Worm (Caenorhabditis elegans) whole organism, L1 larva: Measurements from ENCODE around the gene Y6G8.2.
"Not testable (repeated sequence)": the region's sequence is repeated elsewhere in the genome, so short reads cannot be mapped to it uniquely, and the experiment has no call there.

Source experiments
- C04F5.9 ChIP-seq: sonication (generic microtip); optimal IDR thresholded peaks from 2 replicates; lab custom pipeline; 2016; ENCODE audit warnings: missing genetic modification characterization, missing compliant biosample characterization
- C16A3.4 ChIP-seq: fragments of 150-350 bp; optimal IDR thresholded peaks from 2 replicates; lab custom pipeline; 2014; ENCODE audit warnings: missing biosample characterization, missing genetic modification characterization
- C34B4.2 ChIP-seq: sonication (generic microtip); optimal IDR thresholded peaks from 2 replicates; lab custom pipeline; 2017; ENCODE audit warnings: mild to moderate bottlenecking, missing genetic modification characterization, missing compliant biosample characterization
- F16B12.6 ChIP-seq: fragments of 150-350 bp; optimal IDR thresholded peaks from 2 replicates; lab custom pipeline; 2014; ENCODE audit warnings: missing biosample characterization, missing genetic modification characterization
- Y116A8C.19 ChIP-seq: sonication (generic microtip); optimal IDR thresholded peaks from 2 replicates; lab custom pipeline; 2016; ENCODE audit warnings: missing compliant biosample characterization, missing genetic modification characterization, borderline replicate concordance
- blmp-1 ChIP-seq: fragments of 150-350 bp; optimal IDR thresholded peaks from 2 replicates; lab custom pipeline; 2014; ENCODE audit warnings: missing biosample characterization, missing genetic modification characterization
- ceh-63 ChIP-seq: fragments of 200-800 bp; sonication (Bioruptor generic); optimal IDR thresholded peaks from 2 replicates; lab custom pipeline; 2018; ENCODE audit warnings: mild to moderate bottlenecking, missing genetic modification characterization, missing compliant biosample characterization
- dsc-1 ChIP-seq: sonication (generic microtip); optimal IDR thresholded peaks from 2 replicates; lab custom pipeline; 2016; ENCODE audit warnings: mild to moderate bottlenecking, missing genetic modification characterization, missing compliant biosample characterization
- efl-1 ChIP-seq, 4 experiments: fragments of 150-350 bp; optimal IDR thresholded peaks in 3 of 4; peaks in 1 of 4; 1 replicate in 1 of 4; 2 replicates in 3 of 4; lab custom pipeline; 2014; ENCODE audit warnings: missing biosample characterization in 2 of 4, missing genetic modification characterization in 2 of 4, missing genetic modification reagents in 2 of 4
- efl-3 ChIP-seq: fragments of 200-800 bp; sonication (Bioruptor generic); optimal IDR thresholded peaks from 2 replicates; lab custom pipeline; 2018; ENCODE audit warnings: mild to moderate bottlenecking, missing genetic modification characterization, missing compliant biosample characterization
- egl-13 ChIP-seq: sonication (generic microtip); optimal IDR thresholded peaks from 2 replicates; lab custom pipeline; 2016; ENCODE audit warnings: missing genotype, missing genetic modification reagents, missing genetic modification characterization, missing compliant biosample characterization
- elt-2 ChIP-seq: sonication (generic microtip); optimal IDR thresholded peaks from 2 replicates; lab custom pipeline; 2016; ENCODE audit warnings: missing genetic modification characterization, mild to moderate bottlenecking, inconsistent platforms, missing compliant biosample characterization, missing genetic modification reagents
- ets-5 ChIP-seq: fragments of 200-800 bp; sonication (Bioruptor generic); IDR thresholded peaks from 2 replicates; pipeline ENCODE4 v1.3.6; 2022; ENCODE audit warnings: missing genetic modification characterization, missing compliant biosample characterization
- fkh-10 ChIP-seq: sonication (generic microtip); optimal IDR thresholded peaks from 2 replicates; lab custom pipeline; 2017; ENCODE audit warnings: missing biosample characterization, missing genetic modification reagents, missing genetic modification characterization
- hlh-17 ChIP-seq: fragments of 200-800 bp; sonication (Bioruptor generic); optimal IDR thresholded peaks from 2 replicates; lab custom pipeline; 2018; ENCODE audit warnings: missing genetic modification characterization, mild to moderate bottlenecking, missing compliant biosample characterization, moderate library complexity, borderline replicate concordance
- hpl-2 ChIP-seq: fragments of 150-350 bp; optimal IDR thresholded peaks from 2 replicates; lab custom pipeline; 2014; ENCODE audit warnings: missing biosample characterization, missing genetic modification reagents, missing genetic modification characterization
- irx-1 ChIP-seq: sonication (generic microtip); optimal IDR thresholded peaks from 2 replicates; lab custom pipeline; 2016; ENCODE audit warnings: missing genetic modification characterization, missing compliant biosample characterization
- jun-1 ChIP-seq: fragments of 150-350 bp; optimal IDR thresholded peaks from 2 replicates; lab custom pipeline; 2014; ENCODE audit warnings: missing biosample characterization, missing genetic modification reagents, missing genetic modification characterization
- lin-13 ChIP-seq: fragments of 150-350 bp; optimal IDR thresholded peaks from 2 replicates; lab custom pipeline; 2014; ENCODE audit warnings: missing biosample characterization, missing genetic modification reagents, missing genetic modification characterization
- lin-35 ChIP-seq, 2 experiments: fragments of 150-350 bp; optimal IDR thresholded peaks; 2 replicates each; lab custom pipeline; 2014; ENCODE audit warnings: missing biosample characterization in 2 of 2, missing genetic modification characterization in 2 of 2, missing genetic modification reagents in 2 of 2
- lin-39 ChIP-seq: fragments of 150-350 bp; optimal IDR thresholded peaks from 2 replicates; lab custom pipeline; 2014; ENCODE audit warnings: missing biosample characterization, missing genetic modification reagents, missing genetic modification characterization
- nhr-20 ChIP-seq: sonication (generic microtip); optimal IDR thresholded peaks from 2 replicates; lab custom pipeline; 2016; ENCODE audit warnings: mild to moderate bottlenecking, missing genetic modification characterization, missing compliant biosample characterization
- nhr-71 ChIP-seq: sonication (generic microtip); optimal IDR thresholded peaks from 2 replicates; lab custom pipeline; 2016; ENCODE audit warnings: mild to moderate bottlenecking, missing genetic modification characterization, moderate library complexity, missing compliant biosample characterization
- nhr-76 ChIP-seq: sonication (generic microtip); optimal IDR thresholded peaks from 2 replicates; lab custom pipeline; 2017; ENCODE audit warnings: missing biosample characterization, missing genetic modification characterization
- nhr-77 ChIP-seq: fragments of 150-350 bp; optimal IDR thresholded peaks from 2 replicates; lab custom pipeline; 2014; ENCODE audit warnings: missing biosample characterization, missing genetic modification characterization
- nhr-85 ChIP-seq: sonication (generic microtip); peaks from one replicate; lab custom pipeline; 2016; ENCODE audit warnings: missing genetic modification characterization, inconsistent platforms, missing compliant biosample characterization
- nhr-90 ChIP-seq: sonication (generic microtip); optimal IDR thresholded peaks from 2 replicates; lab custom pipeline; 2016; ENCODE audit warnings: mild to moderate bottlenecking, missing genetic modification characterization, missing compliant biosample characterization; ENCODE audit not compliant: poor library complexity
- pax-3 ChIP-seq: fragments of 200-800 bp; sonication (Bioruptor generic); optimal IDR thresholded peaks from 2 replicates; lab custom pipeline; 2018; ENCODE audit warnings: mild to moderate bottlenecking, missing genetic modification characterization, moderate library complexity, missing compliant biosample characterization
- rnt-1 ChIP-seq: sonication (generic microtip); optimal IDR thresholded peaks from 2 replicates; lab custom pipeline; 2016; ENCODE audit warnings: mild to moderate bottlenecking, missing genetic modification characterization, moderate library complexity, missing compliant biosample characterization
- sox-4 ChIP-seq: sonication (generic microtip); optimal IDR thresholded peaks from 2 replicates; lab custom pipeline; 2016; ENCODE audit warnings: missing genetic modification characterization, missing compliant biosample characterization
- tbx-2 ChIP-seq: sonication (generic microtip); optimal IDR thresholded peaks from 2 replicates; lab custom pipeline; 2016; ENCODE audit warnings: missing genetic modification characterization, missing compliant biosample characterization
- unc-86 ChIP-seq: sonication (generic microtip); optimal IDR thresholded peaks from 2 replicates; lab custom pipeline; 2016; ENCODE audit warnings: missing genetic modification characterization, missing compliant biosample characterization
- unc-98 ChIP-seq: fragments of 200-800 bp; sonication (Bioruptor generic); IDR thresholded peaks from 2 replicates; pipeline ENCODE4 v1.3.6; 2022; ENCODE audit warnings: missing genetic modification characterization, missing compliant biosample characterization
- vab-15 ChIP-seq: sonication (generic microtip); optimal IDR thresholded peaks from 2 replicates; lab custom pipeline; 2017; ENCODE audit warnings: missing genotype, mild to moderate bottlenecking, missing genetic modification characterization, missing compliant biosample characterization
- ztf-4 ChIP-seq: fragments of 150-350 bp; optimal IDR thresholded peaks from 2 replicates; lab custom pipeline; 2014; ENCODE audit warnings: missing biosample characterization, missing genetic modification characterization

Y6G8.2 gene

DNA sequence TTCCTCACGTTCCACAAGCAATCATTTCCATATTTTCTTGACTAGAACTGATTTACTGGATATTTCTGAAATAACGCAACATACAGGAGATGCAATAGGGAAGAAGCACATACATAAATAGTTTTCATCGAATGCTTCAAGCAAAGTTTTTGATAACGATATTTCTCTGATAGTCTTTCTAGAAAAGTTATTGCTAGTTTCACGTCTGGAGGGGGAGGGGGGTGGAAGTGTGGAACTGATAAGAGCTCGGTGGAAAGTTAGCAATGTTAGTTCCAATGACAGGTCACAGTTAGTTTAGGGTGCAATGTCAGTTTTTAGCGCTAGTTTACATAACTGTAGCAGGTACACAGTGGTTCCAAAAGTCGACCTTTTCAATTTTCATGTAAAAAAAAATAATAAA lies 18.1 kb upstream of the Y6G8.2 start, which contains the start of gene Y6G8.6:
Gene Y6G8.6 (minus strand): TSS at position 98 of the 400 bp plus-strand sequence.
- no peak for TF ChIP-seq nhr-71 (tag; lab: Kevin White, UChicago)
- peak; percentile 72 for TF ChIP-seq elt-2

- no peak for TF ChIP-seq C34B4.2 (tag; lab: Kevin White, UChicago)
- peak; percentile 12 for TF ChIP-seq elt-2
- TF ChIP-seq lin-13 (GFP tag; lab: Kevin White, UChicago): no peak
- TF ChIP-seq efl-3 (GFP tag; lab: Kevin White, UChicago): no peak
- no peak for TF ChIP-seq C04F5.9 (tag; lab: Kevin White, UChicago)
- no peak for TF ChIP-seq nhr-85
- no peak for TF ChIP-seq efl-1 (optimal IDR thresholded peaks at IDR 0.05; lab: Kevin White, UChicago)
- TF ChIP-seq efl-1 (GFP tag; optimal IDR thresholded peaks at IDR 0.05 in 1 of 2; lab: Kevin White, UChicago): peak in 1 of 2 experiments; percentile 2
- no peak for TF ChIP-seq pax-3 (tag; lab: Kevin White, UChicago)
Observed at ce11 chrV:17615609-17616008, 16.9 kb upstream of the Y6G8.2 start, which contains the start of gene Y6G8.5. TSS of gene Y6G8.5 (minus strand) at chrV:17615709.

- TF ChIP-seq egl-13 (tag; lab: Kevin White, UChicago) (no peak), unc-98 (GFP tag; lab: Robert Waterston, UW) (no peak), blmp-1 (tag; lab: Kevin White, UChicago) (no peak), fkh-10 (no peak), rnt-1 (tag; lab: Kevin White, UChicago) (no peak), hpl-2 (GFP tag; lab: Kevin White, UChicago) (no peak), nhr-76 (tag; lab: Kevin White, UChicago) (no peak), hlh-17 (GFP tag; lab: Kevin White, UChicago) (no peak), tbx-2 (no peak), sox-4 (tag; lab: Kevin White, UChicago) (no peak), C16A3.4 (tag; lab: Kevin White, UChicago) (no peak), ztf-4 (no peak), lin-35 (GFP tag; optimal IDR thresholded peaks at IDR 0.05; lab: Kevin White, UChicago) (no peak), Y116A8C.19 (tag; lab: Kevin White, UChicago) (no peak)
Observed at ce11 chrV:17614251-17614650, 15.5 kb upstream of the Y6G8.2 start, which contains the start of gene Y6G8.14. TSS of gene Y6G8.14 (minus strand) at chrV:17614351.

- not testable (repeated sequence) for TF ChIP-seq dsc-1 (tag; lab: Kevin White, UChicago); ets-5 (GFP tag; lab: Robert Waterston, UW); hlh-17 (GFP tag; lab: Kevin White, UChicago)
Observed at ce11 chrV:17610503-17610902, 11.7 kb upstream of the Y6G8.2 start, which contains the start of gene Y6G8.15. TSS of gene Y6G8.15 (minus strand) at chrV:17610603.

- TF ChIP-seq efl-1 (optimal IDR thresholded peaks at IDR 0.05; lab: Kevin White, UChicago) (no peak), efl-1 (GFP tag; optimal IDR thresholded peaks at IDR 0.05 in 1 of 2; lab: Kevin White, UChicago) (no peak), nhr-77 (tag; lab: Kevin White, UChicago) (no peak), lin-39 (tag; lab: Kevin White, UChicago) (no peak), nhr-20 (no peak), F16B12.6 (tag; lab: Kevin White, UChicago) (no peak), unc-86 (tag; lab: Kevin White, UChicago) (no peak), vab-15 (tag; lab: Kevin White, UChicago) (no peak), Y116A8C.19 (tag; lab: Kevin White, UChicago) (no peak), ztf-4 (no peak), irx-1 (tag; lab: Kevin White, UChicago) (no peak), ceh-63 (GFP tag; lab: Kevin White, UChicago) (no peak), nhr-90 (tag; lab: Kevin White, UChicago) (no peak), jun-1 (tag; lab: Kevin White, UChicago) (no peak), dsc-1 (tag; lab: Kevin White, UChicago) (no peak)
- TF ChIP-seq, all 84 proteins: peak for 0
Observed at ce11 chrV:17607797-17608196, 9.0 kb upstream of the Y6G8.2 start, which contains the start of gene srz-91. TSS of gene srz-91 (plus strand) at chrV:17608097.
